Fruit fly (Drosophila melanogaster) whole organism, adult: ENCODE results near the gene LpR2.

Experiments
- CG11617 ChIP-seq: fragments of 200-800 bp; sonication (Bioruptor generic); optimal IDR thresholded peaks from 2 replicates; lab custom pipeline; 2017; ENCODE audit warnings: mild to moderate bottlenecking, missing biosample characterization, missing genetic modification reagents, missing genetic modification characterization
- CG12768 ChIP-seq: fragments of 200-800 bp; sonication (Bioruptor generic); optimal IDR thresholded peaks from 2 replicates; lab custom pipeline; 2017; ENCODE audit warnings: missing biosample characterization, missing genetic modification characterization, mild to moderate bottlenecking, moderate library complexity, missing genetic modification reagents
- CG14711 ChIP-seq: fragments of 200-800 bp; sonication (Bioruptor generic); optimal IDR thresholded peaks from 2 replicates; lab custom pipeline; 2018; ENCODE audit warnings: missing biosample characterization, mild to moderate bottlenecking, missing genetic modification characterization, moderate library complexity
- CG1620 ChIP-seq: fragments of 200-800 bp; sonication (Bioruptor generic); optimal IDR thresholded peaks from 2 replicates; lab custom pipeline; 2016; ENCODE audit warnings: missing biosample characterization, missing genetic modification characterization
- CG33017 ChIP-seq: fragments of 200-800 bp; sonication (Bioruptor generic); optimal IDR thresholded peaks from 2 replicates; lab custom pipeline; 2018; ENCODE audit warnings: missing biosample characterization, mild to moderate bottlenecking, missing genetic modification characterization, moderate library complexity
- CG5204 ChIP-seq: fragments of 200-800 bp; sonication (Bioruptor generic); optimal IDR thresholded peaks from 2 replicates; lab custom pipeline; 2016; ENCODE audit warnings: missing biosample characterization, missing genetic modification characterization
- CG7045 ChIP-seq: fragments of 200-800 bp; sonication (Bioruptor generic); optimal IDR thresholded peaks from 2 replicates; lab custom pipeline; 2017; ENCODE audit warnings: missing biosample characterization, mild to moderate bottlenecking, missing genetic modification characterization
- CG7101 ChIP-seq: fragments of 200-800 bp; sonication (Bioruptor generic); optimal IDR thresholded peaks from 2 replicates; lab custom pipeline; 2018; ENCODE audit warnings: missing biosample characterization, mild to moderate bottlenecking, missing genetic modification characterization, moderate library complexity
- Clk ChIP-seq: fragments of 200-800 bp; sonication (Bioruptor generic); optimal IDR thresholded peaks from 2 replicates; lab custom pipeline; 2017; ENCODE audit warnings: missing biosample characterization, missing genetic modification characterization
- Crg-1 ChIP-seq: fragments of 200-800 bp; sonication (Bioruptor generic); optimal IDR thresholded peaks from 2 replicates; lab custom pipeline; 2016; ENCODE audit warnings: missing biosample characterization, missing genetic modification characterization
- Hr96 ChIP-seq: fragments of 200-800 bp; sonication (Bioruptor generic); optimal IDR thresholded peaks from 2 replicates; lab custom pipeline; 2016; ENCODE audit warnings: missing biosample characterization, missing genetic modification characterization
- Mnt ChIP-seq: fragments of 200-800 bp; sonication (Bioruptor generic); optimal IDR thresholded peaks from 2 replicates; lab custom pipeline; 2016; ENCODE audit warnings: missing biosample characterization, mild to moderate bottlenecking, missing genetic modification characterization
- bab1 ChIP-seq: fragments of 200-800 bp; sonication (Bioruptor generic); optimal IDR thresholded peaks from 3 replicates; lab custom pipeline; 2019; ENCODE audit warnings: missing biosample characterization, mild to moderate bottlenecking, missing genetic modification characterization, moderate library complexity
- cic ChIP-seq: fragments of 200-800 bp; sonication (Bioruptor generic); optimal IDR thresholded peaks from 2 replicates; lab custom pipeline; 2017; ENCODE audit warnings: missing biosample characterization, mild to moderate bottlenecking, missing genetic modification characterization, moderate library complexity
- cnc ChIP-seq, 2 experiments: fragments of >200 bp; optimal IDR thresholded peaks; 2 replicates each; lab custom pipeline; 2017
- kay ChIP-seq: fragments of 200-800 bp; sonication (Bioruptor generic); peaks from one replicate; lab custom pipeline; 2016; ENCODE audit warnings: missing biosample characterization, missing genetic modification characterization, borderline replicate concordance
- ovo ChIP-seq: fragments of 200-800 bp; sonication (Bioruptor generic); optimal IDR thresholded peaks from 2 replicates; lab custom pipeline; 2016; ENCODE audit warnings: missing biosample characterization, missing genetic modification characterization
- pad ChIP-seq: fragments of 200-800 bp; sonication (Bioruptor generic); optimal IDR thresholded peaks from 3 replicates; lab custom pipeline; 2017; ENCODE audit warnings: missing biosample characterization, missing genetic modification characterization, mild to moderate bottlenecking, moderate library complexity, missing genetic modification reagents
- tj ChIP-seq: fragments of 200-800 bp; sonication (Bioruptor generic); optimal IDR thresholded peaks from 3 replicates; lab custom pipeline; 2017; ENCODE audit warnings: missing biosample characterization, mild to moderate bottlenecking, missing genetic modification characterization, moderate library complexity
- toe ChIP-seq: fragments of 200-800 bp; sonication (Bioruptor generic); optimal IDR thresholded peaks from 2 replicates; lab custom pipeline; 2016; ENCODE audit warnings: missing biosample characterization, missing genetic modification characterization

The LpR2 gene

DNA sequence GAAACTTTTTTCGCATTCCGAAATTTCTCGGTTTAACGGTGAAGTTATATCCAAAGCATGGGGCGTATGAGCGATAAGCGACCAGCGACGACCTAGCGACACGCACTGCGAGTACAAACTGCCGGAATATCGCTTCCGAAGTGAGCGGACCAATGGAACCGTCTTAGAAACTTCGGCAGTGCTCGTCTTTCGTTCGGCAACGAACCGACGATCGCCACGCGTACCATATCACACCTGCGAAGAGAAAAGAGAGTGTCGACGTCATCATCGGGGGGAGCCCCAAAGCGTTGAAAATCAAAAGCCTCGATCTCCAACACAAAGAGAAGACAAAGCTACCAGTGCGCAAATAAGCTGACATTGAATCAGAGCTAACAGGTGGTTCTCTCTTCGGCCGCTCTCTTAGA lies at the start of gene LpR2:
LpR2 (minus strand) TSS at position 118 of the 404 bp plus-strand sequence.
- no peak for TF ChIP-seq CG7101 (tag; lab: Kevin White, UChicago)
- TF ChIP-seq CG5204 (GFP tag; lab: Kevin White, UChicago) = no peak
- no peak for TF ChIP-seq Crg-1 (GFP tag; lab: Kevin White, UChicago)
- TF ChIP-seq ovo = peak; percentile 81
- TF ChIP-seq Clk (GFP tag; lab: Kevin White, UChicago) = no peak
- peak; percentile 86 for TF ChIP-seq Mnt
- peak; percentile 42 for TF ChIP-seq kay (GFP tag; lab: Kevin White, UChicago)
- TF ChIP-seq CG33017 = peak; percentile 45
- TF ChIP-seq bab1 (GFP tag; lab: Kevin White, UChicago) = peak; percentile 50
- peak; percentile 34 for TF ChIP-seq CG12768 (GFP tag; lab: Kevin White, UChicago)
- TF ChIP-seq pad (GFP tag; lab: Kevin White, UChicago) = peak; percentile 95
- TF ChIP-seq cnc (optimal IDR thresholded peaks at IDR 0.05; lab: Kevin White, UChicago) = no peak
- peak; percentile 52 for TF ChIP-seq cic (GFP tag; lab: Kevin White, UChicago)
- TF ChIP-seq Hr96 = peak; percentile 41

DNA sequence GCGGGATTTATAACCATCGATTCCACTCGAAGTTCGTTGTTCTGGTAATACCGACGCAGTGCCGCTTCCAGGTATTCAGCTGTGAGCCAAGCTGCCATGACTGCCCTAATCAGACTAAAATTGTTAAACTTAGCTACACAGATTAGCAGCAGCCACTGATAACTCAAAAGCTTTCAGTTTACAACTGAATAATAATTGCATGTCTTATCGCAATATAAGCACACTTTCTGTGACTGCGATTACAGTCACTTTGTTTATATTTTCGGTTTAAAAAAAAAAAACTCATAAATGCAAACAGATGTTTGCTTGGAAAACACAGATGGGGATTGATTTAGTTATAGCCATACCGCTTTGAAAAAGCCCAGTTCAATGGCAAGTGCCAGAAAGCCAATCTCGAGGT lies 49.1 kb upstream of the LpR2 start, which contains the start of gene CG31380:
CG31380 (minus strand) TSS at position 101 of the 400 bp plus-strand sequence.
- no peak for TF ChIP-seq CG14711 (tag; lab: Kevin White, UChicago)
- no peak for TF ChIP-seq CG33017
- no peak for TF ChIP-seq pad (GFP tag; lab: Kevin White, UChicago)
- no peak for TF ChIP-seq Hr96
- no peak for TF ChIP-seq cnc (optimal IDR thresholded peaks at IDR 0.05; lab: Kevin White, UChicago)
- no peak for TF ChIP-seq CG7045 (GFP tag; lab: Kevin White, UChicago)
- no peak for TF ChIP-seq CG1620 (GFP tag; lab: Kevin White, UChicago)
- no peak for TF ChIP-seq CG11617
- no peak for TF ChIP-seq ovo
- TF ChIP-seq Clk (GFP tag; lab: Kevin White, UChicago) = no peak
- no peak for TF ChIP-seq Crg-1 (GFP tag; lab: Kevin White, UChicago)
- TF ChIP-seq toe (GFP tag; lab: Kevin White, UChicago) = no peak
- TF ChIP-seq Mnt = no peak
- no peak for TF ChIP-seq bab1 (GFP tag; lab: Kevin White, UChicago)
- no peak for TF ChIP-seq CG5204 (GFP tag; lab: Kevin White, UChicago)
- no peak for TF ChIP-seq cic (GFP tag; lab: Kevin White, UChicago)
- no peak for TF ChIP-seq CG12768 (GFP tag; lab: Kevin White, UChicago)
- no peak for TF ChIP-seq tj

dm6 chr3R:25787198-25787597 lies 46.9 kb upstream of the LpR2 start, which contains the start of gene CG4960:
Gene CG4960 (minus strand): TSS chr3R:25787298.
- TF ChIP-seq CG11617 (no peak), tj (no peak), Clk (GFP tag; lab: Kevin White, UChicago) (no peak), cnc (optimal IDR thresholded peaks at IDR 0.05; lab: Kevin White, UChicago) (no peak)

dm6 chr3R:25782855-25783424 lies 42.7 kb upstream of the LpR2 start:
- no peak for TF ChIP-seq CG5204 (GFP tag; lab: Kevin White, UChicago)
- TF ChIP-seq CG12768 (GFP tag; lab: Kevin White, UChicago) = no peak
- no peak for TF ChIP-seq CG11617
- TF ChIP-seq Clk (GFP tag; lab: Kevin White, UChicago) = no peak
- TF ChIP-seq ovo = no peak
- no peak for TF ChIP-seq tj
- no peak for TF ChIP-seq Mnt
- TF ChIP-seq CG1620 (GFP tag; lab: Kevin White, UChicago) = no peak
- TF ChIP-seq bab1 (GFP tag; lab: Kevin White, UChicago) = no peak
- no peak for TF ChIP-seq kay (GFP tag; lab: Kevin White, UChicago)
- no peak for TF ChIP-seq CG14711 (tag; lab: Kevin White, UChicago)
- no peak for TF ChIP-seq CG7045 (GFP tag; lab: Kevin White, UChicago)
- no peak for TF ChIP-seq Hr96
- TF ChIP-seq cic (GFP tag; lab: Kevin White, UChicago) = no peak

- no peak for TF ChIP-seq pad (GFP tag; lab: Kevin White, UChicago)
- no peak for TF ChIP-seq cnc (optimal IDR thresholded peaks at IDR 0.05; lab: Kevin White, UChicago)
- TF ChIP-seq bab1 (GFP tag; lab: Kevin White, UChicago) = no peak
- no peak for TF ChIP-seq toe (GFP tag; lab: Kevin White, UChicago)
- TF ChIP-seq CG5204 (GFP tag; lab: Kevin White, UChicago) = no peak
- TF ChIP-seq Crg-1 (GFP tag; lab: Kevin White, UChicago) = no peak
- no peak for TF ChIP-seq ovo
- TF ChIP-seq CG33017 = no peak
- no peak for TF ChIP-seq Clk (GFP tag; lab: Kevin White, UChicago)
- no peak for TF ChIP-seq Hr96
- TF ChIP-seq CG7101 (tag; lab: Kevin White, UChicago) = no peak
- TF ChIP-seq CG14711 (tag; lab: Kevin White, UChicago) = no peak
These were observed 37.9 kb upstream of the LpR2 start, which contains the start of gene CG4956 for dm6 chr3R:25778205-25778604. Gene CG4956 (minus strand): TSS chr3R:25778305.

DNA sequence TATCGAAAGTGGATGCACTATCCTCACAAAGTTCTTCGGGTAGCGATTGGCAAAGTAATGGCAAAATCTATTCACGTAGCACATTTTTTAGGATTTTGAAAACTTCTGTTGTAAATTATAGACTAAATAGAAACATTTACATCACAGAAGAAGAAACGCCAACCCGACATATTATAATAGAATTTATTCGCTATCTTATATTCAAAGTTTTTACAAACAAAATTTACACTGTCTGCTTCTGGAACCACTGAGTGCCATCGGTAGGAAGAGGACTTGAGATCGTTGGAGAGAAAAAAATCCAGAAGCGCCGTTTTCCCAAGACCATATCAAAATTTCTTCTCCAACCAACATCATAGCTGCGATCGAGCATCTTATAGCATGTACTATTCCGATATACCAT lies 36.8 kb upstream of the LpR2 start, which contains the start of gene CG17195:
CG17195 (minus strand) TSS at position 101 of the 400 bp plus-strand sequence.
- TF ChIP-seq CG33017 (no peak), CG7045 (GFP tag; lab: Kevin White, UChicago) (no peak), Hr96 (no peak), kay (GFP tag; lab: Kevin White, UChicago) (no peak), Clk (GFP tag; lab: Kevin White, UChicago) (no peak), CG11617 (no peak), CG12768 (GFP tag; lab: Kevin White, UChicago) (no peak), CG14711 (tag; lab: Kevin White, UChicago) (no peak), Crg-1 (GFP tag; lab: Kevin White, UChicago) (no peak), Mnt (no peak), cic (GFP tag; lab: Kevin White, UChicago) (no peak), CG7101 (tag; lab: Kevin White, UChicago) (no peak), pad (GFP tag; lab: Kevin White, UChicago) (no peak), tj (no peak), toe (GFP tag; lab: Kevin White, UChicago) (no peak), ovo (no peak), CG1620 (GFP tag; lab: Kevin White, UChicago) (no peak), cnc (optimal IDR thresholded peaks at IDR 0.05; lab: Kevin White, UChicago) (no peak)
